ENCODE assay signal across 1 fruit fly cellular context in the genomic region with DNA sequence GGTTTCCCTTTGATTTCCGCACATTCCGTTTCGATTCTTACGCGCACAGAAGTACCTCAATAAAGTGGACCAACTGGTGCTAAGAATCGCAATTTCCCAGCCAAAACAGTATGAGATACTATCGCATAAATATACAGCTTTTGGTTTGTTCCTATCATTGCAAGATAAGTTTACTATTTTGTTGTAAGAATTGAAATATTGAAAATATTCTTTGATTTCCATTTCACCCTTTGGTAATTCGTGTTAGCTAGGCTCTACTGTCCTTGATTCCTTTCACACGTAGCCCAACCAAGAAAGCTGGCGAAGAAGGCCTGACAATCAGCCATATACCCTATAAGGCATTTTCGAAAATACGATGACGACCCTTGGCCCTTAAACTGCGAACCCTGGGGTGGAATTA.
A peak's percentile ranks its signal among the peaks of the same experiment; 100 is the strongest.
TF ChIP-seq lines count a peak whose summit lies in the region.

No protein-coding gene starts in this region.

TF ChIP-seq in whole organism, embryonic, 481 proteins besides CTCF, POLR2A, EP300 and RAD21 (continued from another document and continues in another):
- TF ChIP-seq CG6654 (GFP tag; optimal IDR thresholded peaks at IDR 0.05; lab: Kevin White, UChicago) (no peak), Doc3 (GFP tag; IDR thresholded peaks at IDR 0.05; lab: Robert Waterston, UW; ENCODE audit: partially characterized antibody) (no peak), bcd (GFP tag; optimal IDR thresholded peaks at IDR 0.05; lab: Kevin White, UChicago) (peak; percentile 18), Dip3 (GFP tag; optimal IDR thresholded peaks at IDR 0.05; lab: Kevin White, UChicago) (peak; percentile 30), CG8944 (GFP tag; optimal IDR thresholded peaks at IDR 0.05; lab: Kevin White, UChicago) (no peak), CG10147 (GFP tag; optimal IDR thresholded peaks at IDR 0.05; lab: Kevin White, UChicago) (peak; percentile 10), pnt (GFP tag; optimal IDR thresholded peaks at IDR 0.05; lab: Kevin White, UChicago) (peak; percentile 36), da (GFP tag; optimal IDR thresholded peaks at IDR 0.05; lab: Kevin White, UChicago) (no peak), CG16815 (GFP tag; optimal IDR thresholded peaks at IDR 0.05; lab: Kevin White, UChicago) (peak; percentile 42), CG32772 (GFP tag; IDR thresholded peaks at IDR 0.05; lab: Robert Waterston, UW) (no peak), ap (GFP tag; IDR thresholded peaks at IDR 0.05; lab: Robert Waterston, UW) (no peak), zf30C (GFP tag; optimal IDR thresholded peaks at IDR 0.05; lab: Kevin White, UChicago) (no peak), MTF-1 (GFP tag; optimal IDR thresholded peaks at IDR 0.05; lab: Kevin White, UChicago; ENCODE audit: borderline replicate concordance) (no peak), dysf (GFP tag; IDR thresholded peaks at IDR 0.05; lab: Robert Waterston, UW) (peak; percentile 69), CG7745 (tag; optimal IDR thresholded peaks at IDR 0.05; lab: Kevin White, UChicago) (no peak), CG13894 (tag; optimal IDR thresholded peaks at IDR 0.05; lab: Kevin White, UChicago) (peak; percentile 66), Elba2 (GFP tag; optimal IDR thresholded peaks at IDR 0.05; lab: Kevin White, UChicago) (no peak), HLHmδ (GFP tag; optimal IDR thresholded peaks at IDR 0.05; lab: Kevin White, UChicago) (no peak), dm (GFP tag; optimal IDR thresholded peaks at IDR 0.05; lab: Kevin White, UChicago) (no peak), corto (GFP tag; optimal IDR thresholded peaks at IDR 0.05; lab: Kevin White, UChicago) (no peak), hbn (GFP tag; IDR thresholded peaks at IDR 0.05; lab: Robert Waterston, UW; ENCODE audit: partially characterized antibody) (no peak), Atf6 (GFP tag; IDR thresholded peaks at IDR 0.05; lab: Robert Waterston, UW) (no peak), CG7987 (GFP tag; optimal IDR thresholded peaks at IDR 0.05; lab: Kevin White, UChicago) (no peak), Dp (GFP tag; optimal IDR thresholded peaks at IDR 0.05; lab: Kevin White, UChicago) (no peak), CG12104 (GFP tag; optimal IDR thresholded peaks at IDR 0.05; lab: Kevin White, UChicago) (peak; percentile 7), dan (GFP tag; IDR thresholded peaks at IDR 0.05; lab: Robert Waterston, UW) (no peak), mirr (GFP tag; optimal IDR thresholded peaks at IDR 0.05; lab: Kevin White, UChicago) (no peak), pum (GFP tag; optimal IDR thresholded peaks at IDR 0.05; lab: Kevin White, UChicago) (peak; percentile 29), sna (GFP tag; IDR thresholded peaks at IDR 0.05; lab: Robert Waterston, UW; ENCODE audit: partially characterized antibody) (no peak), tin (GFP tag; optimal IDR thresholded peaks at IDR 0.05; lab: Kevin White, UChicago) (peak; percentile 17), Vsx1 (GFP tag; optimal IDR thresholded peaks at IDR 0.05; lab: Kevin White, UChicago) (no peak), Poxn (GFP tag; IDR thresholded peaks at IDR 0.05; lab: Robert Waterston, UW) (no peak), Lim3 (GFP tag; IDR thresholded peaks at IDR 0.05; lab: Robert Waterston, UW) (no peak), CG15479 (GFP tag; optimal IDR thresholded peaks at IDR 0.05; lab: Kevin White, UChicago) (no peak), NfI (GFP tag; optimal IDR thresholded peaks at IDR 0.05; lab: Kevin White, UChicago) (peak; percentile 40), nmo (GFP tag; optimal IDR thresholded peaks at IDR 0.05; lab: Kevin White, UChicago) (peak; percentile 50), Nf-YC (tag; optimal IDR thresholded peaks at IDR 0.05; lab: Kevin White, UChicago) (peak; percentile 22), jing (GFP tag; optimal IDR thresholded peaks at IDR 0.05; lab: Kevin White, UChicago) (no peak), BtbVII (GFP tag; optimal IDR thresholded peaks at IDR 0.05; lab: Kevin White, UChicago) (no peak), CG2202 (tag; optimal IDR thresholded peaks at IDR 0.05; lab: Kevin White, UChicago) (peak; percentile 31), fd64A (GFP tag; optimal IDR thresholded peaks at IDR 0.05; lab: Kevin White, UChicago) (no peak), Side (GFP tag; optimal IDR thresholded peaks at IDR 0.05; lab: Kevin White, UChicago) (peak; percentile 68), Sry-δ (GFP tag; optimal IDR thresholded peaks at IDR 0.05; lab: Kevin White, UChicago) (peak; percentile 10), CG1233 (GFP tag; optimal IDR thresholded peaks at IDR 0.05; lab: Kevin White, UChicago) (no peak), CG12155 (GFP tag; optimal IDR thresholded peaks at IDR 0.05; lab: Kevin White, UChicago) (peak; percentile 28), CG6683 (GFP tag; optimal IDR thresholded peaks at IDR 0.05; lab: Kevin White, UChicago) (no peak), vnd (GFP tag; IDR thresholded peaks at IDR 0.05; lab: Robert Waterston, UW; ENCODE audit: partially characterized antibody) (no peak), CG7928 (GFP tag; optimal IDR thresholded peaks at IDR 0.05; lab: Kevin White, UChicago) (no peak), CG4617 (GFP tag; optimal IDR thresholded peaks at IDR 0.05; lab: Kevin White, UChicago; ENCODE audit: borderline replicate concordance) (no peak), crol (GFP tag; IDR thresholded peaks at IDR 0.05; lab: Robert Waterston, UW) (no peak), unpg (GFP tag; optimal IDR thresholded peaks at IDR 0.05; lab: Kevin White, UChicago) (peak; percentile 54), CG10543 (GFP tag; optimal IDR thresholded peaks at IDR 0.05; lab: Kevin White, UChicago) (no peak), sug (tag; optimal IDR thresholded peaks at IDR 0.05; lab: Kevin White, UChicago) (no peak), HLH3B (GFP tag; IDR thresholded peaks at IDR 0.05; lab: Robert Waterston, UW) (peak; percentile 55), Camta (GFP tag; optimal IDR thresholded peaks at IDR 0.05; lab: Kevin White, UChicago) (peak; percentile 10), bowl (GFP tag; IDR thresholded peaks at IDR 0.05; lab: Robert Waterston, UW) (no peak), hkb (optimal IDR thresholded peaks at IDR 0.05; lab: Kevin White, UChicago) (no peak), hkb (GFP tag; IDR thresholded peaks at IDR 0.05; lab: Robert Waterston, UW) (0 out of 2 replicates have a peak, but pooled peaks have one; percentile 43), CG6175 (GFP tag; IDR thresholded peaks at IDR 0.05; lab: Robert Waterston, UW) (no peak), gce (GFP tag; IDR thresholded peaks at IDR 0.05; lab: Robert Waterston, UW) (no peak), Dref (GFP tag; IDR thresholded peaks at IDR 0.05; lab: Robert Waterston, UW) (no peak), MESR4 (GFP tag; optimal IDR thresholded peaks at IDR 0.05; lab: Kevin White, UChicago) (no peak), Fer2 (tag; optimal IDR thresholded peaks at IDR 0.05; lab: Kevin White, UChicago) (no peak), en (GFP tag; optimal IDR thresholded peaks at IDR 0.05; lab: Kevin White, UChicago) (no peak), CG12659 (GFP tag; optimal IDR thresholded peaks at IDR 0.05; lab: Kevin White, UChicago) (no peak), Adf1 (GFP tag; IDR thresholded peaks at IDR 0.05; lab: Robert Waterston, UW) (no peak), Ets97D (GFP tag; optimal IDR thresholded peaks at IDR 0.05; lab: Kevin White, UChicago) (no peak), Dbx (GFP tag; IDR thresholded peaks at IDR 0.05; lab: Robert Waterston, UW) (0 out of 3 replicates have a peak, but pooled peaks have one; percentile 10), CoRest (tag; optimal IDR thresholded peaks at IDR 0.05; lab: Kevin White, UChicago) (peak; percentile 46), CG42726 (GFP tag; IDR thresholded peaks at IDR 0.05; lab: Robert Waterston, UW; ENCODE audit: partially characterized antibody) (no peak), BEAF-32 (GFP tag; optimal IDR thresholded peaks at IDR 0.05; lab: Kevin White, UChicago) (no peak), CG30403 (GFP tag; optimal IDR thresholded peaks at IDR 0.05; lab: Kevin White, UChicago) (peak; percentile 48), Gsc (GFP tag; IDR thresholded peaks at IDR 0.05; lab: Robert Waterston, UW) (no peak), CG4854 (GFP tag; optimal IDR thresholded peaks at IDR 0.05; lab: Kevin White, UChicago) (no peak), D19A (tag; optimal IDR thresholded peaks at IDR 0.05; lab: Kevin White, UChicago) (peak; percentile 67), Hr3 (GFP tag; optimal IDR thresholded peaks at IDR 0.05; lab: Kevin White, UChicago) (no peak), C15 (GFP tag; IDR thresholded peaks at IDR 0.05; lab: Robert Waterston, UW) (no peak), ftz-f1 (GFP tag; optimal IDR thresholded peaks at IDR 0.05; lab: Kevin White, UChicago) (no peak), gcm (GFP tag; optimal IDR thresholded peaks at IDR 0.05; lab: Kevin White, UChicago) (peak; percentile 7), CG14667 (GFP tag; IDR thresholded peaks at IDR 0.05; lab: Robert Waterston, UW) (no peak), aop (GFP tag; IDR thresholded peaks at IDR 0.05; lab: Robert Waterston, UW) (no peak), CG2678 (tag; optimal IDR thresholded peaks at IDR 0.05; lab: Kevin White, UChicago) (peak; percentile 70), eyg (GFP tag; optimal IDR thresholded peaks at IDR 0.05; lab: Kevin White, UChicago) (no peak), Taf1 (GFP tag; IDR thresholded peaks at IDR 0.05; lab: Robert Waterston, UW) (no peak), ssp (GFP tag; IDR thresholded peaks at IDR 0.05; lab: Robert Waterston, UW) (no peak), gro (GFP tag; optimal IDR thresholded peaks at IDR 0.05; lab: Kevin White, UChicago) (no peak), CG5180 (GFP tag; optimal IDR thresholded peaks at IDR 0.05; lab: Kevin White, UChicago) (peak; percentile 9), ewg (GFP tag; optimal IDR thresholded peaks at IDR 0.05; lab: Kevin White, UChicago) (peak; percentile 18), CG15696 (tag; optimal IDR thresholded peaks at IDR 0.05; lab: Kevin White, UChicago) (peak; percentile 35), CG17186 (GFP tag; optimal IDR thresholded peaks at IDR 0.05; lab: Kevin White, UChicago) (no peak), Meics (GFP tag; optimal IDR thresholded peaks at IDR 0.05; lab: Kevin White, UChicago) (peak; percentile 53), Scr (GFP tag; IDR thresholded peaks at IDR 0.05; lab: Robert Waterston, UW; ENCODE audit: partially characterized antibody) (no peak), CrebB (tag; optimal IDR thresholded peaks at IDR 0.05; lab: Kevin White, UChicago) (no peak), CG5245 (GFP tag; optimal IDR thresholded peaks at IDR 0.05; lab: Kevin White, UChicago) (no peak), prd (optimal IDR thresholded peaks at IDR 0.05; lab: Kevin White, UChicago) (no peak), prd (GFP tag; IDR thresholded peaks at IDR 0.05; lab: Robert Waterston, UW) (peak; percentile 62; the same call in 2 of the 3 replicates), E2f1 (GFP tag; IDR thresholded peaks at IDR 0.05; lab: Robert Waterston, UW) (0 out of 2 replicates have a peak, but pooled peaks have one; percentile 32), CG1024 (GFP tag; IDR thresholded peaks at IDR 0.05; lab: Robert Waterston, UW) (no peak), CG1792 (GFP tag; optimal IDR thresholded peaks at IDR 0.05; lab: Kevin White, UChicago) (no peak), CG18262 (tag; optimal IDR thresholded peaks at IDR 0.05; lab: Kevin White, UChicago) (peak; percentile 56), zen2 (GFP tag; IDR thresholded peaks at IDR 0.05; lab: Robert Waterston, UW; ENCODE audit: partially characterized antibody) (no peak), CG31224 (GFP tag; IDR thresholded peaks at IDR 0.05; lab: Robert Waterston, UW) (no peak), salm (tag; optimal IDR thresholded peaks at IDR 0.05; lab: Kevin White, UChicago) (no peak), CG11560 (tag; IDR thresholded peaks at IDR 0.05; lab: Robert Waterston, UW) (no peak), run (tag; optimal IDR thresholded peaks at IDR 0.05; lab: Kevin White, UChicago) (no peak), CG7271 (tag; optimal IDR thresholded peaks at IDR 0.05; lab: Kevin White, UChicago) (no peak), CG10979 (tag; optimal IDR thresholded peaks at IDR 0.05; lab: Kevin White, UChicago) (peak; percentile 59), H15 (GFP tag; IDR thresholded peaks at IDR 0.05; lab: Robert Waterston, UW) (0 out of 3 replicates have a peak, but pooled peaks have one; percentile 22), CG34224 (GFP tag; IDR thresholded peaks at IDR 0.05; lab: Robert Waterston, UW; ENCODE audit: partially characterized antibody) (no peak), CG4424 (GFP tag; optimal IDR thresholded peaks at IDR 0.05; lab: Kevin White, UChicago) (peak; percentile 40), CG2712 (tag; optimal IDR thresholded peaks at IDR 0.05; lab: Kevin White, UChicago) (peak; percentile 65), CG8478 (optimal IDR thresholded peaks at IDR 0.05; lab: Kevin White, UChicago) (no peak), bab2 (GFP tag; optimal IDR thresholded peaks at IDR 0.05; lab: Kevin White, UChicago) (peak; percentile 22), croc (GFP tag; conservative IDR thresholded peaks at IDR 0.05; lab: Robert Waterston, UW) (no peak; the same call in 2 of the 3 replicates), ci (GFP tag; IDR thresholded peaks at IDR 0.05; lab: Robert Waterston, UW) (peak; percentile 52; the same call in 1 of the 3 replicates), CG1647 (GFP tag; optimal IDR thresholded peaks at IDR 0.05; lab: Kevin White, UChicago) (no peak), crc (GFP tag; optimal IDR thresholded peaks at IDR 0.05; lab: Kevin White, UChicago) (no peak), lov (optimal IDR thresholded peaks at IDR 0.05; lab: Kevin White, UChicago) (no peak), lov (GFP tag; IDR thresholded peaks at IDR 0.05; lab: Robert Waterston, UW) (no peak), CG34422 (GFP tag; IDR thresholded peaks at IDR 0.05; lab: Robert Waterston, UW) (peak; percentile 57; the same call in 2 of the 3 replicates), Aef1 (GFP tag; IDR thresholded peaks at IDR 0.05; lab: Robert Waterston, UW) (no peak), caup (GFP tag; optimal IDR thresholded peaks at IDR 0.05; lab: Kevin White, UChicago; ENCODE audit: severe bottlenecking) (no peak), pho (GFP tag; optimal IDR thresholded peaks at IDR 0.05; lab: Kevin White, UChicago) (peak; percentile 15), unc-4 (GFP tag; IDR thresholded peaks at IDR 0.05; lab: Robert Waterston, UW; ENCODE audit: partially characterized antibody) (no peak), CG33557 (GFP tag; optimal IDR thresholded peaks at IDR 0.05; lab: Kevin White, UChicago) (peak; percentile 37), disco-r (GFP tag; optimal IDR thresholded peaks at IDR 0.05; lab: Kevin White, UChicago) (no peak), stwl (tag; optimal IDR thresholded peaks at IDR 0.05; lab: Kevin White, UChicago) (no peak), Abd-B (GFP tag; optimal IDR thresholded peaks at IDR 0.05; lab: Kevin White, UChicago) (peak; percentile 2), sc (optimal IDR thresholded peaks at IDR 0.05; lab: Kevin White, UChicago) (no peak), sc (GFP tag; optimal IDR thresholded peaks at IDR 0.05; lab: Kevin White, UChicago) (no peak)
